Worm (Caenorhabditis elegans): ENCODE results near the gene syx-18.
A peak's percentile ranks its signal among the peaks of the same experiment; 100 is the strongest.

Gene syx-18

ce11 chrV:6657532-6658259 lies 2.4 kb upstream of the syx-18 start (continued):
- TF ChIP-seq lin-38 (GFP tag; IDR thresholded peaks at IDR 0.05) (no peak), nhr-48 (tag; optimal IDR thresholded peaks at IDR 0.05) (no peak)

- TF ChIP-seq nhr-6 (tag; optimal IDR thresholded peaks at IDR 0.05): peak; percentile 34
- TF ChIP-seq hlh-11 (tag; optimal IDR thresholded peaks at IDR 0.05): peak; percentile 71
- peak; percentile 93 for TF ChIP-seq hlh-30 (tag; optimal IDR thresholded peaks at IDR 0.05; ENCODE audit: insufficient read depth)
- TF ChIP-seq ama-1 (optimal IDR thresholded peaks at IDR 0.05): peak; percentile 40
- TF ChIP-seq nhr-28 (tag; optimal IDR thresholded peaks at IDR 0.05): peak; percentile 70
- TF ChIP-seq nhr-25 (tag; optimal IDR thresholded peaks at IDR 0.05; ENCODE audit: borderline replicate concordance, insufficient read depth): peak; percentile 74
- peak; percentile 11 for TF ChIP-seq F37D6.2 (tag; optimal IDR thresholded peaks at IDR 0.05)
- peak; percentile 23; the same call in 1 of the 2 replicates for TF ChIP-seq dmd-6 (GFP tag; IDR thresholded peaks at IDR 0.05)
- TF ChIP-seq lir-3 (tag; optimal IDR thresholded peaks at IDR 0.05): no peak
- no peak for TF ChIP-seq T26A8.4 (GFP tag; IDR thresholded peaks at IDR 0.05)
- TF ChIP-seq hmg-1.1 (GFP tag; IDR thresholded peaks at IDR 0.05): peak; percentile 39
- TF ChIP-seq nhr-41 (GFP tag; IDR thresholded peaks at IDR 0.05): no peak
- peak; percentile 38 for TF ChIP-seq nhr-48 (tag; optimal IDR thresholded peaks at IDR 0.05)
- TF ChIP-seq ceh-28 (tag; optimal IDR thresholded peaks at IDR 0.05): peak; percentile 79
- TF ChIP-seq T20F7.1 (GFP tag; optimal IDR thresholded peaks at IDR 0.05): peak; percentile 61
- TF ChIP-seq rbr-2 (tag; optimal IDR thresholded peaks at IDR 0.05): peak; percentile 26
- peak; percentile 69 for TF ChIP-seq mep-1 (tag; optimal IDR thresholded peaks at IDR 0.05)
- TF ChIP-seq spr-3 (GFP tag; optimal IDR thresholded peaks at IDR 0.05): no peak
- no peak for TF ChIP-seq mdt-29 (GFP tag; IDR thresholded peaks at IDR 0.05)
- peak in 1 of 2 experiments; percentile 21 for TF ChIP-seq hif-1 (tag; optimal IDR thresholded peaks at IDR 0.05)
- peak; percentile 69 for TF ChIP-seq lin-13 (GFP tag; optimal IDR thresholded peaks at IDR 0.05)
- peak; percentile 70 for TF ChIP-seq mes-2 (tag; optimal IDR thresholded peaks at IDR 0.05; ENCODE audit: poor library complexity, severe bottlenecking)
- TF ChIP-seq F49E8.2 (tag; optimal IDR thresholded peaks at IDR 0.05; ENCODE audit: borderline replicate concordance): no peak
- TF ChIP-seq nhr-42 (GFP tag; IDR thresholded peaks at IDR 0.05): no peak
- no peak for TF ChIP-seq snpc-1.2 (GFP tag; IDR thresholded peaks at IDR 0.05)
- TF ChIP-seq pqm-1 (tag; optimal IDR thresholded peaks at IDR 0.05): no peak
- no peak for TF ChIP-seq nhr-76 (tag; optimal IDR thresholded peaks at IDR 0.05)
- peak in 1 of 2 experiments; percentile 80 for TF ChIP-seq lsy-2 (tag; optimal IDR thresholded peaks at IDR 0.05)
- TF ChIP-seq fos-1 (tag; optimal IDR thresholded peaks at IDR 0.05): no peak
- TF ChIP-seq dve-1 (tag; optimal IDR thresholded peaks at IDR 0.05; ENCODE audit: insufficient read depth): peak; percentile 13
- TF ChIP-seq F10B5.3 (tag; optimal IDR thresholded peaks at IDR 0.05): no peak
- TF ChIP-seq ces-1 (GFP tag; optimal IDR thresholded peaks at IDR 0.05): no peak
- TF ChIP-seq unc-62 (GFP tag; optimal IDR thresholded peaks at IDR 0.05 in 1 of 2): peak in 1 of 2 experiments; percentile 95
- TF ChIP-seq unc-62 (tag; optimal IDR thresholded peaks at IDR 0.05): no peak
- TF ChIP-seq dpl-1 (GFP tag; optimal IDR thresholded peaks at IDR 0.05): peak; percentile 43
- TF ChIP-seq daf-16 (GFP tag; optimal IDR thresholded peaks at IDR 0.05): no peak
- peak; percentile 44 for TF ChIP-seq daf-16 (tag; optimal IDR thresholded peaks at IDR 0.05)
- TF ChIP-seq nhr-11 (tag; optimal IDR thresholded peaks at IDR 0.05): peak; percentile 22
- TF ChIP-seq mdl-1 (tag; optimal IDR thresholded peaks at IDR 0.05): peak in 1 of 2 experiments; percentile 34
- TF ChIP-seq nhr-237 (tag; optimal IDR thresholded peaks at IDR 0.05): no peak
- no peak for TF ChIP-seq attf-4 (tag; optimal IDR thresholded peaks at IDR 0.05)
- 0 out of 2 replicates have a peak, but pooled peaks have one; percentile 4 for TF ChIP-seq tra-1 (GFP tag; IDR thresholded peaks at IDR 0.05)
- no peak for TF ChIP-seq arid-1 (GFP tag; conservative IDR thresholded peaks at IDR 0.05)
- TF ChIP-seq ceh-20 (GFP tag; IDR thresholded peaks at IDR 0.05): no peak
- TF ChIP-seq Y75B8A.6 (GFP tag; IDR thresholded peaks at IDR 0.05): no peak
- peak; percentile 5 for TF ChIP-seq nhr-102 (tag; optimal IDR thresholded peaks at IDR 0.05)
Observed at ce11 chrV:6656451-6657115, 1.3 kb upstream of the syx-18 start, which contains the start of gene snb-1. Gene snb-1, minus strand, starts transcription at chrV:6656501.
